Worm (Caenorhabditis elegans) whole organism, L4 larva: ENCODE measurements around the gene unc-93.
"Not testable (repeated sequence)": the region's sequence is repeated elsewhere in the genome, so short reads cannot be mapped to it uniquely, and the experiment has no call there.

Source experiments
- R02D3.7 ChIP-seq: fragments of 150-350 bp; sonication (generic microtip); optimal IDR thresholded peaks from 3 replicates; lab custom pipeline; 2014; ENCODE audit warnings: missing biosample characterization, missing genetic modification characterization
- ZK337.2 ChIP-seq: fragments of 200-800 bp; sonication (Bioruptor generic); IDR thresholded peaks from 2 replicates; pipeline ENCODE4 v1.3.6; 2022; ENCODE audit warnings: missing genetic modification reagents, missing genetic modification characterization, missing compliant biosample characterization
- lin-1 ChIP-seq: fragments of 200-800 bp; sonication (Bioruptor generic); IDR thresholded peaks from 2 replicates; pipeline ENCODE4 v1.3.6; 2022; ENCODE audit warnings: missing genetic modification reagents, missing genetic modification characterization, missing compliant biosample characterization
- lin-13 ChIP-seq: fragments of 150-350 bp; optimal IDR thresholded peaks from 2 replicates; lab custom pipeline; 2014; ENCODE audit warnings: missing biosample characterization, missing genetic modification reagents, missing genetic modification characterization
- lsy-2 ChIP-seq, 2 experiments: fragments of 150-350 bp in 1 of 2; sonication (generic microtip) in 1 of 2; optimal IDR thresholded peaks; 2 replicates each; lab custom pipeline; 2014 to 2017; ENCODE audit warnings: missing biosample characterization in 2 of 2, missing genetic modification characterization in 2 of 2
- mdl-1 ChIP-seq, 2 experiments: fragments of 150-350 bp in 1 of 2; sonication (generic microtip) in 1 of 2; optimal IDR thresholded peaks; 2 replicates each; lab custom pipeline; 2014 to 2017; ENCODE audit warnings: missing biosample characterization in 2 of 2, missing genetic modification characterization in 2 of 2
- mes-2 ChIP-seq: sonication (generic microtip); optimal IDR thresholded peaks from 2 replicates; lab custom pipeline; 2016; ENCODE audit warnings: missing genotype, mild to moderate bottlenecking, missing genetic modification characterization, missing compliant biosample characterization; ENCODE audit not compliant: poor library complexity, severe bottlenecking
- nhr-237 ChIP-seq: sonication (generic microtip); optimal IDR thresholded peaks from 2 replicates; lab custom pipeline; 2017; ENCODE audit warnings: missing biosample characterization, missing genetic modification characterization
- nhr-41 ChIP-seq: fragments of 200-800 bp; sonication (Bioruptor generic); IDR thresholded peaks from 2 replicates; pipeline ENCODE4 v1.3.6; 2022; ENCODE audit warnings: missing genetic modification reagents, missing genetic modification characterization, missing compliant biosample characterization
- nhr-42 ChIP-seq: fragments of 200-800 bp; sonication (Bioruptor generic); IDR thresholded peaks from 2 replicates; pipeline ENCODE4 v1.3.6; 2022; ENCODE audit warnings: missing genetic modification characterization, missing compliant biosample characterization
- nhr-76 ChIP-seq: fragments of 150-350 bp; optimal IDR thresholded peaks from 2 replicates; lab custom pipeline; 2014; ENCODE audit warnings: missing biosample characterization, missing genetic modification characterization
- spr-1 ChIP-seq: sonication (generic microtip); optimal IDR thresholded peaks from 2 replicates; lab custom pipeline; 2016; ENCODE audit warnings: mild to moderate bottlenecking, missing genetic modification characterization, missing compliant biosample characterization
- unc-130 ChIP-seq: sonication (generic microtip); optimal IDR thresholded peaks from 2 replicates; lab custom pipeline; 2016; ENCODE audit warnings: missing genetic modification reagents, missing genetic modification characterization, missing compliant biosample characterization
- ztf-11 ChIP-seq: fragments of 150-350 bp; optimal IDR thresholded peaks from 2 replicates; lab custom pipeline; 2014; ENCODE audit warnings: missing biosample characterization, missing genetic modification characterization

- TF ChIP-seq unc-130 (GFP tag; lab: Kevin White, UChicago); lin-1 (GFP tag; lab: Robert Waterston, UW); lsy-2 (tag; optimal IDR thresholded peaks at IDR 0.05; lab: Kevin White, UChicago); ztf-11; ZK337.2 (GFP tag; lab: Robert Waterston, UW); mdl-1 (tag; optimal IDR thresholded peaks at IDR 0.05; lab: Kevin White, UChicago); nhr-76 (tag; lab: Kevin White, UChicago); mes-2 (tag; lab: Kevin White, UChicago); nhr-42 (GFP tag; lab: Robert Waterston, UW); nhr-41 (GFP tag; lab: Robert Waterston, UW); nhr-237 (tag; lab: Kevin White, UChicago); R02D3.7 (tag; lab: Kevin White, UChicago); spr-1 (tag; lab: Kevin White, UChicago); lin-13 (GFP tag; lab: Kevin White, UChicago): not testable (repeated sequence)
Measured at ce11 chrIII:3697181-3697580, 53.0 kb downstream of the unc-93 start.
